Fruit fly (Drosophila melanogaster): ENCODE measurements around the gene CG18130.
A peak's percentile ranks its signal among the peaks of the same experiment; 100 is the strongest.

DNA sequence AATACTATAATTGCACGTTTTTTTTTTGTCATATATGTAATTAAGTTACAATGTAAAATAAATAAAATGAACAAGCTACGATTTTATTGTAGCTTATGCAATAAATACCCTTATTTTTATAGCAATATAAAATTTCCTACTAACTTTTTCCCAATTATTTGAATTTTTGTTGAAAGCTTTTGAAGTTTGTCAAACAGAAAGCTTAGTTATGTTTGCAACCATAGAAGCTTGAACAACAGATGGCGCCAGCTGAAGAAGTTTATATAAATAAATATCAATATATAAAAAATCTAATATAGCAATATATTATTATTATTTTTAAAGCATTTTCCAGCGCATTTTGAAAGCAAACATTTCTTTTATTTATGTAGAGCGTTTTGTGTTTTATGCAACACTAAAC lies 42.6 kb upstream of the CG18130 start:
- TF ChIP-seq CG8478 (optimal IDR thresholded peaks at IDR 0.05) (no peak), CTCF (optimal IDR thresholded peaks at IDR 0.05) (peak in 1 of 2 experiments; percentile 33)

All from S2 (cell line).